Worm (Caenorhabditis elegans): ENCODE measurements around the gene C18A3.11.
A peak's percentile ranks its signal among the peaks of the same experiment; 100 is the strongest.

ce11 chrII:5714807-5715206 lies 16.0 kb upstream of the C18A3.11 start, which contains the start of the genes tiar-1 and lelo-4:
- TF ChIP-seq dao-5 (tag; optimal IDR thresholded peaks at IDR 0.05) (no peak), him-1 (tag; optimal IDR thresholded peaks at IDR 0.05) (peak; percentile 35)
